Fruit fly (Drosophila melanogaster) whole organism, embryonic: ENCODE data around the gene saturn.

Source experiments
- CG10147 ChIP-seq: fragments of 200-800 bp; sonication (Bioruptor generic); optimal IDR thresholded peaks from 2 replicates; lab custom pipeline; 2019; ENCODE audit warnings: missing biosample characterization, mild to moderate bottlenecking, missing genetic modification characterization, moderate library complexity
- CG10543 ChIP-seq: fragments of 200-800 bp; sonication (Bioruptor generic); optimal IDR thresholded peaks from 3 replicates; lab custom pipeline; 2017; ENCODE audit warnings: missing biosample characterization, mild to moderate bottlenecking, missing genetic modification characterization, moderate library complexity
- CG10979 ChIP-seq: fragments of 200-800 bp; sonication (Bioruptor generic); optimal IDR thresholded peaks from 2 replicates; lab custom pipeline; 2018; ENCODE audit warnings: missing biosample characterization, mild to moderate bottlenecking, missing genetic modification characterization, moderate library complexity
- CG11456 ChIP-seq: fragments of 200-800 bp; sonication (Bioruptor generic); IDR thresholded peaks from 3 replicates; pipeline ENCODE4 v1.3.6; 2022; ENCODE audit warnings: missing biosample characterization, missing genetic modification characterization
- CG11695 ChIP-seq: fragments of 200-800 bp; sonication (Bioruptor generic); IDR thresholded peaks from 3 replicates; pipeline ENCODE4 v1.3.6; 2022; ENCODE audit warnings: missing biosample characterization, missing genetic modification characterization
- CG13287 ChIP-seq: fragments of 200-800 bp; sonication (Bioruptor generic); IDR thresholded peaks from 2 replicates; pipeline ENCODE4 v1.3.6; 2022; ENCODE audit warnings: missing biosample characterization, missing genetic modification characterization; ENCODE audit not compliant: partially characterized antibody
- CG13296 ChIP-seq: fragments of 200-800 bp; sonication (Bioruptor generic); optimal IDR thresholded peaks from 3 replicates; lab custom pipeline; 2018; ENCODE audit warnings: missing biosample characterization, mild to moderate bottlenecking, missing genetic modification characterization
- CG13624 ChIP-seq: fragments of 200-800 bp; sonication (Bioruptor generic); optimal IDR thresholded peaks from 2 replicates; lab custom pipeline; 2016; ENCODE audit warnings: missing biosample characterization, missing genetic modification characterization
- CG1792 ChIP-seq: fragments of 200-800 bp; sonication (Bioruptor generic); optimal IDR thresholded peaks from 2 replicates; lab custom pipeline; 2016; ENCODE audit warnings: missing biosample characterization, missing genetic modification characterization
- CG2712 ChIP-seq: fragments of 200-800 bp; optimal IDR thresholded peaks from 3 replicates; lab custom pipeline; 2019; ENCODE audit warnings: missing biosample characterization, mild to moderate bottlenecking, missing genetic modification characterization, moderate library complexity
- CG31365 ChIP-seq: fragments of 200-800 bp; sonication (Bioruptor generic); optimal IDR thresholded peaks from 2 replicates; lab custom pipeline; 2018; ENCODE audit warnings: missing biosample characterization, mild to moderate bottlenecking, missing genetic modification characterization
- CG3281 ChIP-seq: fragments of 200-800 bp; sonication (Bioruptor generic); optimal IDR thresholded peaks from 3 replicates; lab custom pipeline; 2017; ENCODE audit warnings: missing biosample characterization, mild to moderate bottlenecking, missing genetic modification characterization
- CG6765 ChIP-seq: fragments of 200-800 bp; sonication (Bioruptor generic); optimal IDR thresholded peaks from 3 replicates; lab custom pipeline; 2017; ENCODE audit warnings: missing biosample characterization, mild to moderate bottlenecking, missing genetic modification characterization
- CG6813 ChIP-seq: fragments of 200-800 bp; sonication (Bioruptor generic); optimal IDR thresholded peaks from 2 replicates; lab custom pipeline; 2017; ENCODE audit warnings: missing biosample characterization, missing genetic modification characterization, mild to moderate bottlenecking, moderate library complexity, missing genetic modification reagents
- CG8924 ChIP-seq: fragments of 200-800 bp; optimal IDR thresholded peaks from 3 replicates; lab custom pipeline; 2019; ENCODE audit warnings: missing biosample characterization, mild to moderate bottlenecking, missing genetic modification characterization, moderate library complexity
- CG9727 ChIP-seq: fragments of 200-800 bp; sonication (Bioruptor generic); optimal IDR thresholded peaks from 3 replicates; lab custom pipeline; 2017; ENCODE audit warnings: missing biosample characterization, mild to moderate bottlenecking, missing genetic modification characterization
- CG9932 ChIP-seq: fragments of 200-800 bp; sonication (Bioruptor generic); IDR thresholded peaks from 2 replicates; pipeline ENCODE4 v1.3.6; 2022; ENCODE audit warnings: missing biosample characterization, missing genetic modification characterization
- D ChIP-seq, 2 experiments: fragments of 200-800 bp in 1 of 2; fragments of >200 bp in 1 of 2; sonication (Bioruptor generic) in 1 of 2; optimal IDR thresholded peaks; 2 replicates in 1 of 2; 3 replicates in 1 of 2; lab custom pipeline; 2017; ENCODE audit warnings: mild to moderate bottlenecking in 1 of 2, missing biosample characterization in 1 of 2, missing genetic modification characterization in 1 of 2, missing genetic modification reagents in 1 of 2
- Doc3 ChIP-seq: fragments of 200-800 bp; sonication (Bioruptor generic); IDR thresholded peaks from 3 replicates; pipeline ENCODE4 v1.3.6; 2022; ENCODE audit warnings: missing biosample characterization, missing genetic modification characterization; ENCODE audit not compliant: partially characterized antibody
- Drgx ChIP-seq: fragments of 200-800 bp; sonication (Bioruptor generic); IDR thresholded peaks from 2 replicates; pipeline ENCODE4 v1.3.6; 2022; ENCODE audit warnings: missing biosample characterization, missing genetic modification characterization
- Ets97D ChIP-seq: fragments of 200-800 bp; sonication (Bioruptor generic); optimal IDR thresholded peaks from 3 replicates; lab custom pipeline; 2016; ENCODE audit warnings: missing biosample characterization, missing genetic modification characterization
- Fer3 ChIP-seq: fragments of 200-800 bp; sonication (Bioruptor generic); optimal IDR thresholded peaks from 2 replicates; lab custom pipeline; 2018; ENCODE audit warnings: missing biosample characterization, mild to moderate bottlenecking, missing genetic modification characterization, moderate library complexity
- GATAe ChIP-seq: fragments of 200-800 bp; sonication (Bioruptor generic); conservative IDR thresholded peaks from 2 replicates; pipeline ENCODE4 v1.3.6; 2022; ENCODE audit warnings: missing biosample characterization, missing genetic modification characterization
- Hr3 ChIP-seq: fragments of 200-800 bp; sonication (Bioruptor generic); optimal IDR thresholded peaks from 3 replicates; lab custom pipeline; 2016; ENCODE audit warnings: missing biosample characterization, missing genetic modification characterization
- Lim3 ChIP-seq: fragments of 200-800 bp; sonication (Bioruptor generic); IDR thresholded peaks from 2 replicates; pipeline ENCODE4 v1.3.6; 2022; ENCODE audit warnings: missing biosample characterization, missing genetic modification characterization
- Meics ChIP-seq: fragments of 200-800 bp; sonication (Bioruptor generic); optimal IDR thresholded peaks from 2 replicates; lab custom pipeline; 2017; ENCODE audit warnings: missing biosample characterization, mild to moderate bottlenecking, missing genetic modification characterization
- Opbp ChIP-seq: fragments of 200-800 bp; sonication (Bioruptor generic); IDR thresholded peaks from 3 replicates; pipeline ENCODE4 v1.3.6; 2022; ENCODE audit warnings: missing biosample characterization, missing genetic modification characterization; ENCODE audit not compliant: partially characterized antibody
- Taf1 ChIP-seq: fragments of 200-800 bp; sonication (Bioruptor generic); IDR thresholded peaks from 2 replicates; pipeline ENCODE4 v1.3.6; 2022; ENCODE audit warnings: missing biosample characterization, missing genetic modification characterization
- Usf ChIP-seq: fragments of 200-800 bp; sonication (Bioruptor generic); optimal IDR thresholded peaks from 2 replicates; lab custom pipeline; 2017; ENCODE audit warnings: missing genotype, missing biosample characterization, missing genetic modification characterization
- bab2 ChIP-seq: fragments of 200-800 bp; sonication (Bioruptor generic); optimal IDR thresholded peaks from 2 replicates; lab custom pipeline; 2016; ENCODE audit warnings: missing biosample characterization, missing genetic modification characterization
- chm ChIP-seq: fragments of 200-800 bp; sonication (Bioruptor generic); IDR thresholded peaks from 2 replicates; pipeline ENCODE4 v1.3.6; 2022; ENCODE audit warnings: missing biosample characterization, missing genetic modification characterization
- corto ChIP-seq: fragments of 200-800 bp; sonication (Bioruptor generic); optimal IDR thresholded peaks from 2 replicates; lab custom pipeline; 2016; ENCODE audit warnings: missing biosample characterization, mild to moderate bottlenecking, missing genetic modification characterization, moderate library complexity
- danr ChIP-seq: fragments of 200-800 bp; sonication (Bioruptor generic); IDR thresholded peaks from 2 replicates; pipeline ENCODE4 v1.3.6; 2022; ENCODE audit warnings: missing biosample characterization, missing genetic modification characterization
- exex ChIP-seq: fragments of 200-800 bp; sonication (Bioruptor generic); optimal IDR thresholded peaks from 4 replicates; lab custom pipeline; 2018; ENCODE audit warnings: missing biosample characterization, mild to moderate bottlenecking, missing genetic modification characterization, moderate library complexity
- fd64A ChIP-seq: fragments of 200-800 bp; sonication (Bioruptor generic); optimal IDR thresholded peaks from 3 replicates; lab custom pipeline; 2018; ENCODE audit warnings: missing biosample characterization, mild to moderate bottlenecking, missing genetic modification characterization
- grau ChIP-seq: fragments of 200-800 bp; optimal IDR thresholded peaks from 3 replicates; lab custom pipeline; 2019; ENCODE audit warnings: missing biosample characterization, mild to moderate bottlenecking, missing genetic modification characterization, moderate library complexity
- gsb ChIP-seq: fragments of 200-800 bp; sonication (Bioruptor generic); IDR thresholded peaks from 2 replicates; pipeline ENCODE4 v1.3.6; 2022; ENCODE audit warnings: missing biosample characterization, missing genetic modification characterization
- jing ChIP-seq: fragments of 200-800 bp; sonication (Bioruptor generic); optimal IDR thresholded peaks from 2 replicates; lab custom pipeline; 2018; ENCODE audit warnings: missing biosample characterization, mild to moderate bottlenecking, missing genetic modification characterization
- jumu ChIP-seq: fragments of 200-800 bp; sonication (Bioruptor generic); optimal IDR thresholded peaks from 3 replicates; lab custom pipeline; 2016; ENCODE audit warnings: missing biosample characterization, missing genetic modification characterization
- kni ChIP-seq: fragments of 200-800 bp; sonication (Bioruptor generic); optimal IDR thresholded peaks from 3 replicates; lab custom pipeline; 2017; ENCODE audit warnings: mild to moderate bottlenecking, missing biosample characterization, missing genetic modification reagents, missing genetic modification characterization
- lov ChIP-seq, 2 experiments: fragments of 200-800 bp in 1 of 2; fragments of >200 bp in 1 of 2; sonication (Bioruptor generic) in 1 of 2; IDR thresholded peaks in 1 of 2; optimal IDR thresholded peaks in 1 of 2; 2 replicates in 1 of 2; 3 replicates in 1 of 2; pipeline versions ENCODE4 v1.3.6 to Lab custom; 2017 to 2022; ENCODE audit warnings: missing biosample characterization in 1 of 2, missing genetic modification characterization in 1 of 2
- peb ChIP-seq: fragments of 200-800 bp; sonication (Bioruptor generic); IDR thresholded peaks from 2 replicates; pipeline ENCODE4 v1.3.6; 2022; ENCODE audit warnings: missing biosample characterization, missing genetic modification characterization
- pros ChIP-seq: fragments of 200-800 bp; sonication (Bioruptor generic); optimal IDR thresholded peaks from 3 replicates; lab custom pipeline; 2019; ENCODE audit warnings: missing biosample characterization, mild to moderate bottlenecking, missing genetic modification characterization, moderate library complexity
- run ChIP-seq: fragments of 200-800 bp; sonication (Bioruptor generic); optimal IDR thresholded peaks from 3 replicates; lab custom pipeline; 2018; ENCODE audit warnings: missing biosample characterization, mild to moderate bottlenecking, missing genetic modification characterization
- sc ChIP-seq, 3 experiments: fragments of >200 bp in 2 of 3; fragments of 200-800 bp in 1 of 3; sonication (Bioruptor generic) in 1 of 3; optimal IDR thresholded peaks; 2 replicates in 2 of 3; 3 replicates in 1 of 3; lab custom pipeline; 2017; ENCODE audit warnings: mild to moderate bottlenecking in 1 of 3, missing biosample characterization in 1 of 3, missing genetic modification characterization in 1 of 3, missing genetic modification reagents in 1 of 3
- tio ChIP-seq: fragments of 200-800 bp; sonication (Bioruptor generic); optimal IDR thresholded peaks from 2 replicates; lab custom pipeline; 2017; ENCODE audit warnings: missing biosample characterization, missing genetic modification characterization, inconsistent platforms
- twi ChIP-seq: fragments of 200-800 bp; optimal IDR thresholded peaks from 2 replicates; lab custom pipeline; 2019; ENCODE audit warnings: missing biosample characterization, mild to moderate bottlenecking, missing genetic modification characterization, moderate library complexity
- unc-4 ChIP-seq: fragments of 200-800 bp; sonication (Bioruptor generic); IDR thresholded peaks from 2 replicates; pipeline ENCODE4 v1.3.6; 2022; ENCODE audit warnings: missing biosample characterization, missing genetic modification characterization; ENCODE audit not compliant: partially characterized antibody
- unpg ChIP-seq: fragments of 200-800 bp; sonication (Bioruptor generic); optimal IDR thresholded peaks from 3 replicates; lab custom pipeline; 2018; ENCODE audit warnings: missing biosample characterization, mild to moderate bottlenecking, missing genetic modification characterization, moderate library complexity

Gene saturn

DNA sequence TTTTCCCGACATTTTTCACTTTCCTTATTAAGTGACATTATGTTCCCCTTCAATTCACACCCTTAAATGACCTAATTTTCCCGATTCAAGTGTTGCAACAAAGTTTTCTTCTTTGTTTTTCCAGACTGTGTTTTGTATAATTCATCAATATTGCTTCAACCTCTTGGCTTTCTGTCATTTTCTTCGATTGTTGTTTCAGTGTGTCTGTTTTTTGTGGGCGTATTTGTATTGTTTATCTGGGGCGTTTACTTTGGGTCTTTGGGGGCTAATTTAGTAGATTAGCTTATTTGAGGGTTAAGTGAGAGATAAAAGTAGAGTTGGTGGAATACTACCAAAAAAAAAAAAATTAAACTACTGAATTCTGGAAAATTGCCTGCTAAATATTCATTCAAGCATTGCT is 7.4 kb upstream of the saturn start (continued):
- TF ChIP-seq D (optimal IDR thresholded peaks at IDR 0.05; lab: Kevin White, UChicago) (no peak), D (GFP tag; optimal IDR thresholded peaks at IDR 0.05; lab: Kevin White, UChicago) (peak; percentile 54), tio (GFP tag; lab: Kevin White, UChicago) (peak; percentile 17), twi (tag; lab: Kevin White, UChicago) (no peak), Meics (GFP tag; lab: Kevin White, UChicago) (peak; percentile 54), lov (optimal IDR thresholded peaks at IDR 0.05; lab: Kevin White, UChicago) (no peak), lov (GFP tag; IDR thresholded peaks at IDR 0.05; lab: Robert Waterston, UW) (no peak), Hr3 (GFP tag; lab: Kevin White, UChicago) (no peak), kni (GFP tag; lab: Kevin White, UChicago) (peak; percentile 53), CG13624 (no peak), fd64A (GFP tag; lab: Kevin White, UChicago) (peak; percentile 58), run (tag; lab: Kevin White, UChicago) (no peak), grau (tag; lab: Kevin White, UChicago) (peak; percentile 15), CG10147 (peak; percentile 4), GATAe (GFP tag; lab: Robert Waterston, UW) (no peak), CG1792 (no peak), Drgx (GFP tag; lab: Robert Waterston, UW) (no peak), CG9932 (GFP tag; lab: Robert Waterston, UW) (no peak), Lim3 (GFP tag; lab: Robert Waterston, UW) (no peak), danr (GFP tag; lab: Robert Waterston, UW) (no peak), pros (GFP tag; lab: Kevin White, UChicago) (no peak), Ets97D (GFP tag; lab: Kevin White, UChicago) (no peak), CG11695 (GFP tag; lab: Robert Waterston, UW) (no peak), CG6813 (GFP tag; lab: Kevin White, UChicago) (peak; percentile 49), Opbp (GFP tag; lab: Robert Waterston, UW) (no peak), CG13287 (GFP tag; lab: Robert Waterston, UW) (no peak), exex (peak; percentile 54), gsb (GFP tag; lab: Robert Waterston, UW) (no peak), CG13296 (peak; percentile 55), CG10543 (GFP tag; lab: Kevin White, UChicago) (peak; percentile 35), jing (GFP tag; lab: Kevin White, UChicago) (no peak), Fer3 (tag; lab: Kevin White, UChicago) (peak; percentile 52), CG3281 (GFP tag; lab: Kevin White, UChicago) (peak; percentile 31), unc-4 (GFP tag; lab: Robert Waterston, UW) (no peak), CG31365 (tag; lab: Kevin White, UChicago) (peak; percentile 36), CG8924 (peak; percentile 47), CG11456 (GFP tag; lab: Robert Waterston, UW) (no peak), corto (GFP tag; lab: Kevin White, UChicago) (no peak), peb (no peak), Doc3 (no peak), bab2 (GFP tag; lab: Kevin White, UChicago) (peak; percentile 13), chm (GFP tag; lab: Robert Waterston, UW) (peak; percentile 51; the same call in 1 of the 2 replicates), Taf1 (GFP tag; lab: Robert Waterston, UW) (no peak), CG2712 (tag; lab: Kevin White, UChicago) (peak; percentile 41), CG10979 (no peak), jumu (GFP tag; lab: Kevin White, UChicago) (no peak), CG6765 (peak; percentile 26), unpg (peak; percentile 45), sc (optimal IDR thresholded peaks at IDR 0.05; lab: Kevin White, UChicago) (no peak), sc (GFP tag; optimal IDR thresholded peaks at IDR 0.05; lab: Kevin White, UChicago) (peak; percentile 33), CG9727 (GFP tag; lab: Kevin White, UChicago) (no peak), Usf (no peak)
